Worm (Caenorhabditis elegans) whole organism, L4 larva: Measurements from ENCODE around the gene F10E7.2.

Experiments
- F37D6.2 ChIP-seq: sonication (generic microtip); optimal IDR thresholded peaks from 2 replicates; lab custom pipeline; 2016; ENCODE audit warnings: mild to moderate bottlenecking, missing genetic modification characterization, missing compliant biosample characterization
- hif-1 ChIP-seq, 2 experiments: sonication (generic microtip); optimal IDR thresholded peaks; 2 replicates each; lab custom pipeline; 2016 to 2017; ENCODE audit warnings: missing compliant biosample characterization in 2 of 2, missing genetic modification characterization in 2 of 2, missing genetic modification reagents in 2 of 2, missing genotype in 2 of 2, mild to moderate bottlenecking in 1 of 2
- mes-2 ChIP-seq: sonication (generic microtip); optimal IDR thresholded peaks from 2 replicates; lab custom pipeline; 2016; ENCODE audit warnings: missing genotype, mild to moderate bottlenecking, missing genetic modification characterization, missing compliant biosample characterization; ENCODE audit not compliant: poor library complexity, severe bottlenecking
- nhr-6 ChIP-seq: fragments of 150-350 bp; optimal IDR thresholded peaks from 2 replicates; lab custom pipeline; 2014; ENCODE audit warnings: missing biosample characterization, missing genetic modification characterization
- nhr-76 ChIP-seq: fragments of 150-350 bp; optimal IDR thresholded peaks from 2 replicates; lab custom pipeline; 2014; ENCODE audit warnings: missing biosample characterization, missing genetic modification characterization
- skn-1 ChIP-seq: fragments of 150-350 bp; optimal IDR thresholded peaks from 2 replicates; lab custom pipeline; 2014; ENCODE audit warnings: missing biosample characterization, missing genetic modification characterization
- unc-62 ChIP-seq, 3 experiments: fragments of 150-350 bp in 1 of 3; sonication (generic microtip); optimal IDR thresholded peaks in 2 of 3; peaks in 1 of 3; 1 replicate in 1 of 3; 2 replicates in 2 of 3; lab custom pipeline; 2014 to 2017; ENCODE audit warnings: missing biosample characterization in 3 of 3, missing genetic modification characterization in 3 of 3, missing genetic modification reagents in 3 of 3, missing genotype in 1 of 3
- zag-1 ChIP-seq: fragments of 150-350 bp; optimal IDR thresholded peaks from 2 replicates; lab custom pipeline; 2014; ENCODE audit warnings: missing biosample characterization, missing genetic modification characterization

ce11 chrII:7148099-7148498, 26.1 kb downstream of the F10E7.2 start, which contains the start of gene T07F8.1:
- no peak for TF ChIP-seq mes-2 (tag; lab: Kevin White, UChicago)
- no peak for TF ChIP-seq F37D6.2 (tag; lab: Kevin White, UChicago)
- no peak for TF ChIP-seq zag-1 (tag; lab: Kevin White, UChicago)
- no peak for TF ChIP-seq skn-1 (tag; lab: Kevin White, UChicago)
- TF ChIP-seq hif-1 (tag; optimal IDR thresholded peaks at IDR 0.05; lab: Kevin White, UChicago) = no peak
- no peak for TF ChIP-seq unc-62 (GFP tag; optimal IDR thresholded peaks at IDR 0.05 in 1 of 2; lab: Kevin White, UChicago)
- TF ChIP-seq unc-62 (tag; optimal IDR thresholded peaks at IDR 0.05; lab: Kevin White, UChicago) = no peak
- no peak for TF ChIP-seq nhr-6
- no peak for TF ChIP-seq nhr-76 (tag; lab: Kevin White, UChicago)
